Fruit fly (Drosophila melanogaster) whole organism, embryonic: ENCODE results near the gene TwdlK.

Source experiments
- Antp ChIP-seq: fragments of 200-800 bp; sonication (Bioruptor generic); optimal IDR thresholded peaks from 3 replicates; lab custom pipeline; 2016; ENCODE audit warnings: missing biosample characterization, missing genetic modification characterization
- Atf6 ChIP-seq: fragments of 200-800 bp; sonication (Bioruptor generic); IDR thresholded peaks from 2 replicates; pipeline ENCODE4 v1.3.6; 2022; ENCODE audit warnings: missing biosample characterization, missing genetic modification characterization
- CG11560 ChIP-seq: fragments of 200-800 bp; sonication (Bioruptor generic); IDR thresholded peaks from 3 replicates; pipeline ENCODE4 v1.3.6; 2022; ENCODE audit warnings: missing biosample characterization, missing genetic modification characterization
- CG12219 ChIP-seq: fragments of 200-800 bp; sonication (Bioruptor generic); optimal IDR thresholded peaks from 3 replicates; lab custom pipeline; 2018; ENCODE audit warnings: missing biosample characterization, mild to moderate bottlenecking, missing genetic modification characterization
- CG12744 ChIP-seq: fragments of 200-800 bp; sonication (Bioruptor generic); optimal IDR thresholded peaks from 2 replicates; lab custom pipeline; 2016; ENCODE audit warnings: missing biosample characterization, missing genetic modification characterization
- CG13624 ChIP-seq: fragments of 200-800 bp; sonication (Bioruptor generic); optimal IDR thresholded peaks from 2 replicates; lab custom pipeline; 2016; ENCODE audit warnings: missing biosample characterization, missing genetic modification characterization
- CG14014 ChIP-seq: fragments of 200-800 bp; sonication (Bioruptor generic); IDR thresholded peaks from 2 replicates; pipeline ENCODE4 v1.3.6; 2022; ENCODE audit warnings: missing biosample characterization, missing genetic modification characterization
- CG14667 ChIP-seq: fragments of 200-800 bp; sonication (Bioruptor generic); IDR thresholded peaks from 2 replicates; pipeline ENCODE4 v1.3.6; 2022; ENCODE audit warnings: missing biosample characterization, missing genetic modification characterization
- CG14710 ChIP-seq: fragments of 200-800 bp; sonication (Bioruptor generic); optimal IDR thresholded peaks from 3 replicates; lab custom pipeline; 2019; ENCODE audit warnings: missing biosample characterization, mild to moderate bottlenecking, missing genetic modification characterization, moderate library complexity
- CG14965 ChIP-seq: fragments of 200-800 bp; sonication (Bioruptor generic); optimal IDR thresholded peaks from 2 replicates; lab custom pipeline; 2016; ENCODE audit warnings: missing biosample characterization, missing genetic modification characterization, borderline replicate concordance
- CG15073 ChIP-seq: fragments of 200-800 bp; sonication (Bioruptor generic); optimal IDR thresholded peaks from 2 replicates; lab custom pipeline; 2016; ENCODE audit warnings: missing biosample characterization, missing genetic modification characterization
- CG1647 ChIP-seq: fragments of 200-800 bp; sonication (Bioruptor generic); optimal IDR thresholded peaks from 3 replicates; lab custom pipeline; 2016; ENCODE audit warnings: missing biosample characterization, missing genetic modification characterization
- CG1832 ChIP-seq: fragments of 200-800 bp; sonication (Bioruptor generic); optimal IDR thresholded peaks from 2 replicates; lab custom pipeline; 2017; ENCODE audit warnings: missing biosample characterization, mild to moderate bottlenecking, missing genetic modification characterization, inconsistent platforms
- CG18599 ChIP-seq: fragments of 200-800 bp; sonication (Bioruptor generic); optimal IDR thresholded peaks from 3 replicates; lab custom pipeline; 2017; ENCODE audit warnings: missing biosample characterization, missing genetic modification characterization, mild to moderate bottlenecking, moderate library complexity, missing genetic modification reagents
- CG30403 ChIP-seq: fragments of 200-800 bp; sonication (Bioruptor generic); optimal IDR thresholded peaks from 3 replicates; lab custom pipeline; 2016; ENCODE audit warnings: missing biosample characterization, missing genetic modification characterization
- CG31365 ChIP-seq: fragments of 200-800 bp; sonication (Bioruptor generic); optimal IDR thresholded peaks from 2 replicates; lab custom pipeline; 2018; ENCODE audit warnings: missing biosample characterization, mild to moderate bottlenecking, missing genetic modification characterization
- CG32532 ChIP-seq: fragments of 200-800 bp; sonication (Bioruptor generic); IDR thresholded peaks from 2 replicates; pipeline ENCODE4 v1.3.6; 2022; ENCODE audit warnings: missing biosample characterization, missing genetic modification characterization
- CG5180 ChIP-seq: fragments of 200-800 bp; sonication (Bioruptor generic); optimal IDR thresholded peaks from 3 replicates; lab custom pipeline; 2017; ENCODE audit warnings: missing biosample characterization, missing genetic modification characterization, mild to moderate bottlenecking, moderate library complexity, missing genetic modification reagents
- CG6791 ChIP-seq: fragments of 200-800 bp; sonication (Bioruptor generic); IDR thresholded peaks from 3 replicates; pipeline ENCODE4 v1.3.6; 2022; ENCODE audit warnings: missing biosample characterization, missing genetic modification characterization; ENCODE audit not compliant: partially characterized antibody
- CG8290 ChIP-seq, 3 experiments: fragments of 200-800 bp; sonication (Bioruptor generic); optimal IDR thresholded peaks; 2 replicates each; lab custom pipeline; 2016 to 2019; ENCODE audit warnings: missing biosample characterization in 3 of 3, missing genetic modification characterization in 3 of 3, mild to moderate bottlenecking in 2 of 3, moderate library complexity in 1 of 3
- CG8388 ChIP-seq: fragments of 200-800 bp; sonication (Bioruptor generic); optimal IDR thresholded peaks from 2 replicates; lab custom pipeline; 2019; ENCODE audit warnings: missing biosample characterization, mild to moderate bottlenecking, missing genetic modification characterization, moderate library complexity
- CG9797 ChIP-seq: fragments of 200-800 bp; sonication (Bioruptor generic); optimal IDR thresholded peaks from 3 replicates; lab custom pipeline; 2018; ENCODE audit warnings: missing biosample characterization, mild to moderate bottlenecking, missing genetic modification characterization
- Camta ChIP-seq: fragments of 200-800 bp; sonication (Bioruptor generic); optimal IDR thresholded peaks from 2 replicates; lab custom pipeline; 2016; ENCODE audit warnings: missing biosample characterization, missing genetic modification characterization
- CkIIα-i1 ChIP-seq: fragments of 200-800 bp; sonication (Bioruptor generic); IDR thresholded peaks from 2 replicates; pipeline ENCODE4 v1.3.6; 2022; ENCODE audit warnings: missing biosample characterization, missing genetic modification characterization
- Fer2 ChIP-seq: fragments of 200-800 bp; sonication (Bioruptor generic); optimal IDR thresholded peaks from 2 replicates; lab custom pipeline; 2018; ENCODE audit warnings: missing biosample characterization, mild to moderate bottlenecking, missing genetic modification characterization, moderate library complexity
- HLHmδ ChIP-seq: fragments of 200-800 bp; sonication (Bioruptor generic); optimal IDR thresholded peaks from 2 replicates; lab custom pipeline; 2018; ENCODE audit warnings: missing biosample characterization, mild to moderate bottlenecking, missing genetic modification characterization, moderate library complexity
- Hey ChIP-seq: fragments of 200-800 bp; sonication (Bioruptor generic); optimal IDR thresholded peaks from 3 replicates; lab custom pipeline; 2018; ENCODE audit warnings: missing biosample characterization, mild to moderate bottlenecking, missing genetic modification characterization
- Hr3 ChIP-seq: fragments of 200-800 bp; sonication (Bioruptor generic); optimal IDR thresholded peaks from 3 replicates; lab custom pipeline; 2016; ENCODE audit warnings: missing biosample characterization, missing genetic modification characterization
- Jarid2 ChIP-seq: fragments of 200-800 bp; sonication (Bioruptor generic); optimal IDR thresholded peaks from 3 replicates; lab custom pipeline; 2017; ENCODE audit warnings: mild to moderate bottlenecking, missing biosample characterization, missing genetic modification reagents, missing genetic modification characterization
- Lim3 ChIP-seq: fragments of 200-800 bp; sonication (Bioruptor generic); IDR thresholded peaks from 2 replicates; pipeline ENCODE4 v1.3.6; 2022; ENCODE audit warnings: missing biosample characterization, missing genetic modification characterization
- MTF-1 ChIP-seq: fragments of 200-800 bp; sonication (Bioruptor generic); optimal IDR thresholded peaks from 2 replicates; lab custom pipeline; 2018; ENCODE audit warnings: missing biosample characterization, mild to moderate bottlenecking, missing genetic modification characterization, borderline replicate concordance
- Mrtf ChIP-seq: fragments of 200-800 bp; sonication (Bioruptor generic); IDR thresholded peaks from 3 replicates; pipeline ENCODE4 v1.3.6; 2022; ENCODE audit warnings: missing biosample characterization, missing genetic modification characterization
- NC2β ChIP-seq: fragments of 200-800 bp; sonication (Bioruptor generic); optimal IDR thresholded peaks from 2 replicates; lab custom pipeline; 2016; ENCODE audit warnings: missing biosample characterization, missing genetic modification characterization
- Opbp ChIP-seq: fragments of 200-800 bp; sonication (Bioruptor generic); IDR thresholded peaks from 3 replicates; pipeline ENCODE4 v1.3.6; 2022; ENCODE audit warnings: missing biosample characterization, missing genetic modification characterization; ENCODE audit not compliant: partially characterized antibody
- bab2 ChIP-seq: fragments of 200-800 bp; sonication (Bioruptor generic); optimal IDR thresholded peaks from 2 replicates; lab custom pipeline; 2016; ENCODE audit warnings: missing biosample characterization, missing genetic modification characterization
- bowl ChIP-seq: fragments of 200-800 bp; sonication (Bioruptor generic); IDR thresholded peaks from 2 replicates; pipeline ENCODE4 v1.3.6; 2022; ENCODE audit warnings: missing biosample characterization, missing genetic modification characterization
- caup ChIP-seq: fragments of 200-800 bp; sonication (Bioruptor generic); optimal IDR thresholded peaks from 3 replicates; lab custom pipeline; 2017; ENCODE audit warnings: missing biosample characterization, mild to moderate bottlenecking, missing genetic modification characterization, moderate library complexity; ENCODE audit not compliant: severe bottlenecking
- ems ChIP-seq: fragments of 200-800 bp; sonication (Bioruptor generic); optimal IDR thresholded peaks from 3 replicates; lab custom pipeline; 2016; ENCODE audit warnings: missing biosample characterization, missing genetic modification characterization
- fd64A ChIP-seq: fragments of 200-800 bp; sonication (Bioruptor generic); optimal IDR thresholded peaks from 3 replicates; lab custom pipeline; 2018; ENCODE audit warnings: missing biosample characterization, mild to moderate bottlenecking, missing genetic modification characterization
- lab ChIP-seq: fragments of 200-800 bp; sonication (Bioruptor generic); optimal IDR thresholded peaks from 3 replicates; lab custom pipeline; 2017; ENCODE audit warnings: missing biosample characterization, missing genetic modification characterization, mild to moderate bottlenecking, moderate library complexity, missing genetic modification reagents
- p53 ChIP-seq: fragments of 200-800 bp; sonication (Bioruptor generic); optimal IDR thresholded peaks from 2 replicates; lab custom pipeline; 2016; ENCODE audit warnings: missing biosample characterization, missing genetic modification characterization
- ro ChIP-seq: fragments of 200-800 bp; sonication (Bioruptor generic); IDR thresholded peaks from 2 replicates; pipeline ENCODE4 v1.3.6; 2022; ENCODE audit warnings: missing biosample characterization, missing genetic modification characterization
- sc ChIP-seq, 3 experiments: fragments of >200 bp in 2 of 3; fragments of 200-800 bp in 1 of 3; sonication (Bioruptor generic) in 1 of 3; optimal IDR thresholded peaks; 2 replicates in 2 of 3; 3 replicates in 1 of 3; lab custom pipeline; 2017; ENCODE audit warnings: mild to moderate bottlenecking in 1 of 3, missing biosample characterization in 1 of 3, missing genetic modification characterization in 1 of 3, missing genetic modification reagents in 1 of 3
- sqz ChIP-seq: fragments of 200-800 bp; sonication (Bioruptor generic); optimal IDR thresholded peaks from 3 replicates; lab custom pipeline; 2018; ENCODE audit warnings: missing biosample characterization, mild to moderate bottlenecking, missing genetic modification characterization
- tgo ChIP-seq: fragments of 200-800 bp; sonication (Bioruptor generic); IDR thresholded peaks from 3 replicates; pipeline ENCODE4 v1.3.6; 2022; ENCODE audit warnings: missing biosample characterization, missing genetic modification characterization
- usp ChIP-seq: fragments of >200 bp; optimal IDR thresholded peaks from 2 replicates; lab custom pipeline; 2017; ENCODE audit warnings: missing biosample characterization, missing genetic modification characterization
- vnd ChIP-seq: fragments of 200-800 bp; sonication (Bioruptor generic); IDR thresholded peaks from 3 replicates; pipeline ENCODE4 v1.3.6; 2022; ENCODE audit warnings: missing biosample characterization, missing genetic modification characterization; ENCODE audit not compliant: partially characterized antibody

TwdlK gene

dm6 chr3R:26593847-26594542 is 34.5 kb downstream of the TwdlK start (continued):
- no peak for TF ChIP-seq vnd (GFP tag; lab: Robert Waterston, UW)
- TF ChIP-seq sc (optimal IDR thresholded peaks at IDR 0.05; lab: Kevin White, UChicago), result no peak
- no peak for TF ChIP-seq sc (GFP tag; optimal IDR thresholded peaks at IDR 0.05; lab: Kevin White, UChicago)
- TF ChIP-seq CG15073 (GFP tag; lab: Kevin White, UChicago), result no peak
- no peak for TF ChIP-seq CG11560 (tag; lab: Robert Waterston, UW)
- no peak for TF ChIP-seq tgo (GFP tag; lab: Robert Waterston, UW)
- TF ChIP-seq Mrtf, result no peak
- TF ChIP-seq CG6791, result no peak
- no peak for TF ChIP-seq Opbp (GFP tag; lab: Robert Waterston, UW)
- TF ChIP-seq, all 482 proteins: peak for 13

dm6 chr3R:26588158-26588584 is 40.4 kb downstream of the TwdlK start:
- TF ChIP-seq caup (peak; percentile 55), sqz (GFP tag; lab: Kevin White, UChicago) (no peak), Atf6 (no peak), CG9797 (GFP tag; lab: Kevin White, UChicago) (no peak), NC2β (no peak), CG8290 (GFP tag; optimal IDR thresholded peaks at IDR 0.05; lab: Kevin White, UChicago) (no peak), CG8290 (tag; optimal IDR thresholded peaks at IDR 0.05; lab: Kevin White, UChicago) (peak in 1 of 2 experiments; percentile 39), fd64A (GFP tag; lab: Kevin White, UChicago) (no peak), Antp (GFP tag; lab: Kevin White, UChicago) (no peak), CG18599 (GFP tag; lab: Kevin White, UChicago) (peak; percentile 32), Lim3 (GFP tag; lab: Robert Waterston, UW) (0 out of 2 replicates have a peak, but pooled peaks have one; percentile 13), Hr3 (GFP tag; lab: Kevin White, UChicago) (peak; percentile 49), CG30403 (GFP tag; lab: Kevin White, UChicago) (no peak), usp (no peak), CG8388 (GFP tag; lab: Kevin White, UChicago) (no peak), ems (GFP tag; lab: Kevin White, UChicago) (no peak), ro (no peak), Camta (GFP tag; lab: Kevin White, UChicago) (no peak), bab2 (GFP tag; lab: Kevin White, UChicago) (no peak), CG32532 (GFP tag; lab: Robert Waterston, UW) (0 out of 2 replicates have a peak, but pooled peaks have one; percentile 22), Fer2 (no peak), CG5180 (GFP tag; lab: Kevin White, UChicago) (peak; percentile 14), HLHmδ (GFP tag; lab: Kevin White, UChicago) (no peak), CG14667 (no peak), bowl (GFP tag; lab: Robert Waterston, UW) (no peak), p53 (GFP tag; lab: Kevin White, UChicago) (no peak), CG12219 (GFP tag; lab: Kevin White, UChicago) (no peak), CG14710 (no peak), CG12744 (GFP tag; lab: Kevin White, UChicago) (peak; percentile 9), MTF-1 (GFP tag; lab: Kevin White, UChicago) (no peak), CG13624 (GFP tag; lab: Kevin White, UChicago) (peak; percentile 25), Hey (tag; lab: Kevin White, UChicago) (peak; percentile 58), Jarid2 (GFP tag; lab: Kevin White, UChicago) (peak; percentile 60), CG14014 (GFP tag; lab: Robert Waterston, UW) (peak; percentile 22; the same call in 1 of the 2 replicates), CkIIα-i1 (GFP tag; lab: Robert Waterston, UW) (no peak), lab (peak; percentile 67), CG31365 (tag; lab: Kevin White, UChicago) (no peak), CG1832 (no peak), CG1647 (GFP tag; lab: Kevin White, UChicago) (no peak), CG14965 (no peak)
